Fruit fly (Drosophila melanogaster): Measurements from ENCODE around the gene CG32856.

Gene CG32856

dm6 chr3R:15984483-15985118, 19.4 kb upstream of the CG32856 start (continued):
- TF ChIP-seq Jarid2 (GFP tag; optimal IDR thresholded peaks at IDR 0.05) (no peak), PHDP (tag; optimal IDR thresholded peaks at IDR 0.05) (peak; percentile 41), unc-4 (GFP tag; IDR thresholded peaks at IDR 0.05; ENCODE audit: partially characterized antibody) (no peak), CG8765 (GFP tag; IDR thresholded peaks at IDR 0.05) (no peak), CG4424 (GFP tag; optimal IDR thresholded peaks at IDR 0.05) (peak; percentile 42), H2.0 (GFP tag; IDR thresholded peaks at IDR 0.05) (0 out of 2 replicates have a peak, but pooled peaks have one; percentile 25), pho (GFP tag; optimal IDR thresholded peaks at IDR 0.05) (no peak), CG1603 (tag; optimal IDR thresholded peaks at IDR 0.05) (peak; percentile 77), CG42726 (GFP tag; IDR thresholded peaks at IDR 0.05; ENCODE audit: partially characterized antibody) (peak; percentile 54; the same call in 1 of the 2 replicates), Dll (GFP tag; IDR thresholded peaks at IDR 0.05; ENCODE audit: partially characterized antibody) (no peak), Asciz (GFP tag; optimal IDR thresholded peaks at IDR 0.05) (peak; percentile 29), HLHmδ (GFP tag; optimal IDR thresholded peaks at IDR 0.05) (no peak), zen (tag; optimal IDR thresholded peaks at IDR 0.05) (peak; percentile 43), CG34376 (GFP tag; optimal IDR thresholded peaks at IDR 0.05) (peak; percentile 44), chm (GFP tag; IDR thresholded peaks at IDR 0.05) (no peak), schlank (tag; optimal IDR thresholded peaks at IDR 0.05) (no peak), br (optimal IDR thresholded peaks at IDR 0.05) (no peak), Sox100B (GFP tag; optimal IDR thresholded peaks at IDR 0.05) (no peak), sd (tag; optimal IDR thresholded peaks at IDR 0.05) (no peak), CG9609 (GFP tag; optimal IDR thresholded peaks at IDR 0.05) (no peak), Ada2b (GFP tag; IDR thresholded peaks at IDR 0.05) (peak; percentile 32; the same call in 1 of the 2 replicates), trem (tag; optimal IDR thresholded peaks at IDR 0.05) (peak; percentile 39), Nf-YC (tag; optimal IDR thresholded peaks at IDR 0.05) (peak; percentile 77), tgo (GFP tag; IDR thresholded peaks at IDR 0.05) (peak; percentile 39; the same call in 2 of the 3 replicates), al (GFP tag; IDR thresholded peaks at IDR 0.05) (no peak), cg (GFP tag; optimal IDR thresholded peaks at IDR 0.05) (no peak), Myb (GFP tag; optimal IDR thresholded peaks at IDR 0.05) (peak; percentile 4), Oli (tag; optimal IDR thresholded peaks at IDR 0.05) (peak; percentile 52), Doc2 (GFP tag; IDR thresholded peaks at IDR 0.05) (no peak), amos (GFP tag; IDR thresholded peaks at IDR 0.05; ENCODE audit: partially characterized antibody) (no peak), Nf-YB (GFP tag; optimal IDR thresholded peaks at IDR 0.05) (peak; percentile 83), seq (GFP tag; IDR thresholded peaks at IDR 0.05) (peak; percentile 53; the same call in 1 of the 2 replicates), exex (tag; optimal IDR thresholded peaks at IDR 0.05) (peak; percentile 41), CG7786 (GFP tag; optimal IDR thresholded peaks at IDR 0.05) (peak; percentile 32), Dp (GFP tag; optimal IDR thresholded peaks at IDR 0.05) (no peak), Tbp (GFP tag; optimal IDR thresholded peaks at IDR 0.05) (no peak), ewg (GFP tag; optimal IDR thresholded peaks at IDR 0.05) (no peak), dpn (GFP tag; optimal IDR thresholded peaks at IDR 0.05) (peak; percentile 26), gsb (GFP tag; IDR thresholded peaks at IDR 0.05) (no peak), fd102C (GFP tag; optimal IDR thresholded peaks at IDR 0.05) (no peak), CG18262 (tag; optimal IDR thresholded peaks at IDR 0.05) (peak; percentile 73), gcm (GFP tag; optimal IDR thresholded peaks at IDR 0.05) (peak; percentile 81), Aef1 (GFP tag; IDR thresholded peaks at IDR 0.05) (no peak), lilli (GFP tag; optimal IDR thresholded peaks at IDR 0.05) (peak; percentile 33), Lhr (GFP tag; optimal IDR thresholded peaks at IDR 0.05) (no peak), CG4854 (GFP tag; optimal IDR thresholded peaks at IDR 0.05) (no peak), CG12219 (GFP tag; optimal IDR thresholded peaks at IDR 0.05) (peak; percentile 48), CG6765 (GFP tag; optimal IDR thresholded peaks at IDR 0.05) (no peak), chn (GFP tag; optimal IDR thresholded peaks at IDR 0.05) (no peak), CG30431 (GFP tag; optimal IDR thresholded peaks at IDR 0.05) (no peak)

All from whole organism, embryonic.